Worm (Caenorhabditis elegans) whole organism, midembryonic: ENCODE results near the gene alg-2.

Experiments used
- T22C8.4 ChIP-seq: fragments of 200-800 bp; sonication (Bioruptor generic); IDR thresholded peaks from 2 replicates; pipeline ENCODE4 v1.3.6; 2022; ENCODE audit warnings: missing genetic modification characterization, missing compliant biosample characterization
- cog-1 ChIP-seq: sonication (generic microtip); optimal IDR thresholded peaks from 2 replicates; lab custom pipeline; 2016; ENCODE audit warnings: missing genetic modification characterization, missing compliant biosample characterization
- flt-1 ChIP-seq: fragments of 200-800 bp; sonication (Bioruptor generic); IDR thresholded peaks from 2 replicates; pipeline ENCODE4 v1.3.6; 2022; ENCODE audit warnings: missing genetic modification characterization, missing compliant biosample characterization
- klf-2 ChIP-seq: fragments of 200-800 bp; sonication (Bioruptor generic); conservative IDR thresholded peaks from 2 replicates; pipeline ENCODE4 v1.3.6; 2022; ENCODE audit warnings: missing genetic modification reagents, missing genetic modification characterization, missing compliant biosample characterization
- med-1 ChIP-seq: sonication (generic microtip); optimal IDR thresholded peaks from 2 replicates; lab custom pipeline; 2017; ENCODE audit warnings: missing genetic modification characterization, mild to moderate bottlenecking, missing compliant biosample characterization, antibody characterized with exemption, missing genetic modification reagents; ENCODE audit not compliant: insufficient read depth
- ref-1 ChIP-seq: fragments of 200-800 bp; sonication (Bioruptor generic); conservative IDR thresholded peaks from 2 replicates; pipeline ENCODE4 v1.3.6; 2022; ENCODE audit warnings: missing genetic modification reagents, missing genetic modification characterization, missing compliant biosample characterization
- tab-1 ChIP-seq: fragments of 200-800 bp; sonication (Bioruptor generic); IDR thresholded peaks from 2 replicates; pipeline ENCODE4 v1.3.6; 2022; ENCODE audit warnings: missing genetic modification characterization, missing compliant biosample characterization
- ztf-23 ChIP-seq: fragments of 200-800 bp; sonication (Bioruptor generic); IDR thresholded peaks from 2 replicates; pipeline ENCODE4 v1.3.6; 2022; ENCODE audit warnings: missing genetic modification reagents, missing genetic modification characterization, missing compliant biosample characterization
- ztf-29 ChIP-seq: fragments of 200-800 bp; sonication (Bioruptor generic); IDR thresholded peaks from 2 replicates; pipeline ENCODE4 v1.3.6; 2022; ENCODE audit warnings: missing genetic modification reagents, missing genetic modification characterization, missing compliant biosample characterization

Gene alg-2

DNA sequence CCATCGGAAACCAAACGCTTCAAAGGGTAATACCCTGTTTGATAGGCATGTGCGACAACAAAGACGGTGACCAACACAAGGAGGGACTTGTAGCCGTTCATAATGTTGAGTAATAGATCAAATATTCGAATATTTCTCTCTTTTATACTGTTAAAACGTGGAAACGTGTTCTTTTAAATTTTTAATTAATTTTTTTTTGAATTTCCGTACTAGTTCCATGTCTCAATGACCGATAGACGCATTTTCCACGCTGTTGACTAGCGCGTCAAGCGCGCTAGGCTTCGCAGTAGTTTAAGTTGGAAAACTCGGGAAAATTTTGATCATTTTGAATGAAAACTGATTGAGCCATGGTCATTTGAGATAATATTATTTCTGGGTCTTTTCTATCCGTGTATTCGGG is 6.2 kb upstream of the alg-2 start, which contains the start of gene Y46B2A.3:
Gene Y46B2A.3 (minus strand): TSS at position 101 of the 400 bp plus-strand sequence.
- no peak for TF ChIP-seq ref-1
- TF ChIP-seq cog-1 (tag; lab: Kevin White, UChicago), result no peak
- TF ChIP-seq tab-1 (GFP tag; lab: Robert Waterston, UW), result no peak
- TF ChIP-seq ztf-23 (GFP tag; lab: Robert Waterston, UW), result no peak
- no peak for TF ChIP-seq flt-1 (GFP tag; lab: Robert Waterston, UW)
- TF ChIP-seq ztf-29 (GFP tag; lab: Robert Waterston, UW), result no peak
- no peak for TF ChIP-seq T22C8.4 (GFP tag; lab: Robert Waterston, UW)

DNA sequence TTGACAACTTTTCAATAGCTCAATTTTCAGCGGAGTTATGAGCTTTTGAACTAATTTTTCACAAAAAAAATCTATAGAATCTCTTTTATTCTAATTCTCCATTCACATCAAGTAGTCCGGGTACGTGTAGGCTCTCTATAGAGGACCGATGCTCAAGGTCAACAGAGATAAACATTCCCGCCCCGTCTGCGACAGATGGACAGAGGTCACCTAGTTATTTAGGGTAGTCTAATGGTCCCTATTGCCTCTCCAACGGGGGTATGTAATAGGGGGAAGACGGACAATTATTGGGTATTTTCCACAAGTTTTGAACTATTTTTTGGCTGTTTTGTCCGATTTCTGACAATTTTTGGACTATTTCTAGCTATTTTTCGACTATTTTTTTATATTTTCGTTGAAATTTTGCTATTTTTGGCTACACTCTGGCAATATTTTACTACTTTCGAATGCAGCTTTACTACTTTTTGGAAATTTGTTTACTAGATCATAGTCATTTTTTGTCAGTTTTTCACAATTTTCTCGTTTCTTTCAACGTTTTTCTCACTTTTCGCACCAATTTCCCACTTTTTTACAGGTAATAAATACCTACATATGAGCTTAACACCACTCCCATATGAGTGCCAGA is 4.7 kb upstream of the alg-2 start, which contains the start of gene fbxc-51:
Gene fbxc-51 (plus strand): TSS at position 575 of the 625 bp plus-strand sequence.
- TF ChIP-seq med-1 (GFP tag; lab: Kevin White, UChicago), result no peak
- no peak for TF ChIP-seq ref-1
- no peak for TF ChIP-seq tab-1 (GFP tag; lab: Robert Waterston, UW)
- TF ChIP-seq cog-1 (tag; lab: Kevin White, UChicago), result no peak
- TF ChIP-seq T22C8.4 (GFP tag; lab: Robert Waterston, UW), result no peak
- TF ChIP-seq klf-2 (GFP tag; lab: Robert Waterston, UW), result no peak
- no peak for TF ChIP-seq ztf-29 (GFP tag; lab: Robert Waterston, UW)
- no peak for TF ChIP-seq flt-1 (GFP tag; lab: Robert Waterston, UW)
- TF ChIP-seq ztf-23 (GFP tag; lab: Robert Waterston, UW), result no peak

DNA sequence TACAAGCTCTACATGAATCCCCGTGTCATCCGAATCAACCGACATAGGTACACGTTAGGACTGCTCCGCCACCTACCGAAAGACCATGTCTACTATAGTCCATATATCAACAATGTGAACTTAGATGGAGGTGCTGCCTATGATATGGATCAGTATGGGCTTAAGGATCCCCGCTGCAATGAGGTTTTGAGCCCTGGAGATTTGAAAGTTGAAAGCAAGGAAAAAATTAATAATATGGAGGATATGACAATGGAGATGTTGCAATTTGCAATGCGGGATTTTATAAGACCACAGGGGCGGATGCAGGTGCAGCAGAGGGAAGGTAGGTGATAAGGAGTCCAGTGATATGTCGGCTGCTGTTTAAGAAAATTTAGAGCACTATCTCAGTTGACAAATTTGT is 3.7 kb upstream of the alg-2 start:
- TF ChIP-seq flt-1 (GFP tag; lab: Robert Waterston, UW) (no peak), T22C8.4 (GFP tag; lab: Robert Waterston, UW) (no peak), med-1 (GFP tag; lab: Kevin White, UChicago) (no peak), ztf-23 (GFP tag; lab: Robert Waterston, UW) (no peak), ztf-29 (GFP tag; lab: Robert Waterston, UW) (no peak), klf-2 (GFP tag; lab: Robert Waterston, UW) (no peak), ref-1 (no peak), tab-1 (GFP tag; lab: Robert Waterston, UW) (no peak), cog-1 (tag; lab: Kevin White, UChicago) (no peak)

DNA sequence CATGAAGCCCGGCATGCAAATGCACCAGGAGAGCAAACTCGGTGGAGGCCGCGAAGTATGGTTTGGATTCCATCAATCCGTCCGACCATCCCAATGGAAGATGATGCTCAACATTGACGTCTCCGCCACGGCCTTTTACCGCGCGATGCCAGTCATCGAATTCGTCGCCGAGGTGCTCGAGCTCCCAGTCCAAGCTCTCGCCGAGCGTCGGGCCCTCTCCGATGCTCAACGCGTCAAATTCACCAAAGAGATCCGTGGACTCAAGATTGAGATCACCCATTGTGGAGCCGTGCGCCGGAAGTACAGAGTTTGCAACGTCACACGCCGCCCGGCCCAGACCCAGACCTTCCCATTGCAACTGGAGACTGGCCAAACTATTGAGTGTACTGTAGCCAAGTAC is 2.7 kb downstream of the alg-2 start:
- TF ChIP-seq cog-1 (tag; lab: Kevin White, UChicago) (no peak), ref-1 (no peak), klf-2 (GFP tag; lab: Robert Waterston, UW) (no peak), tab-1 (GFP tag; lab: Robert Waterston, UW) (no peak), ztf-23 (GFP tag; lab: Robert Waterston, UW) (no peak), ztf-29 (GFP tag; lab: Robert Waterston, UW) (no peak), med-1 (GFP tag; lab: Kevin White, UChicago) (no peak), flt-1 (GFP tag; lab: Robert Waterston, UW) (no peak), T22C8.4 (GFP tag; lab: Robert Waterston, UW) (no peak)

DNA sequence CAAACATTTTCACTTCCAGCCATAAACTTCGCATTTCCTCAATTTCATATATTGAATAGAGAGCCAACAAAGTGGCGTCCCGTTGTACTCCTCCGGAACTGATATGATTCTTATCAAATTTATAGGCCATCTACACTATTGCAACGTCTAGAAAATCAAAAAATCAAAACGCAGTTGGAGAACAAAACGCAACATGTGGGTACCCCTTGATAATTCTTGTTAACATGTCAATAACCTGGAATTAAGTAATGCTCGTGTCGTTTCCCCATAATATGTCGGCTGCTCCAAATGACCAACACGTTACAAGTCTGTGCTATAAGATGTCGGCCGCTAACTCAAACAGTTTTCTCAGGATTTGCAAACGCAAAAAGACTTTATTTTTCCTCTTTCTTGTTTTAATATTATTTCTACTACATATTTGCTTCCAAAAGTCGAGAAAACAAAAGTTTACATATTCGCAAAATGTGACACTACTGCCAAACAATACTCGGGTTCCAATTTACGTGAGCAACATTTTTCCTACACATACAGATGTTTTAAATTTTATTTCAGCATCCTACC is 7.7 kb downstream of the alg-2 start:
- TF ChIP-seq klf-2 (GFP tag; lab: Robert Waterston, UW), result no peak
- TF ChIP-seq med-1 (GFP tag; lab: Kevin White, UChicago), result no peak
- no peak for TF ChIP-seq cog-1 (tag; lab: Kevin White, UChicago)
- TF ChIP-seq T22C8.4 (GFP tag; lab: Robert Waterston, UW), result no peak
- TF ChIP-seq ztf-23 (GFP tag; lab: Robert Waterston, UW), result no peak
- TF ChIP-seq ztf-29 (GFP tag; lab: Robert Waterston, UW), result no peak
- TF ChIP-seq flt-1 (GFP tag; lab: Robert Waterston, UW), result no peak
- TF ChIP-seq tab-1 (GFP tag; lab: Robert Waterston, UW), result no peak
- no peak for TF ChIP-seq ref-1

DNA sequence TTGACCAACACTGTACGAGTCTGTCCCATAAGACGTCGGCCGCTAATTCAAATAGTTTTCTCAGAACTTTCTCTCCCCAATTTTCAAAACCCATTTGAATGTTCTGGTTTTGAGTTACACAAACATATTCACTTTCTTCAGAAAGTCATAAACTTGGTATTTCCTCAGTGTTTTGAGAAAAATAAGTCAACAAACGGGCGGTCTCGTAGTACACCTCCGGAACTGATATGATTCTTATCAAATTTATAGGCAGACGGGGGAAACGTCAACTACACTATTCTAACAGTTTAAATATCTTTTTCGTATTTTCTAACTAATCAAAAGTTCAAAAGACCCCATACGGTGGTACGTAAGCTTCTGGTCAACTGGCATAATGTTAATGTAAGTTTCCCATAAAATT is 11.2 kb downstream of the alg-2 start:
- TF ChIP-seq ztf-29 (GFP tag; lab: Robert Waterston, UW), result no peak
- TF ChIP-seq ztf-23 (GFP tag; lab: Robert Waterston, UW), result no peak
- no peak for TF ChIP-seq tab-1 (GFP tag; lab: Robert Waterston, UW)
- TF ChIP-seq klf-2 (GFP tag; lab: Robert Waterston, UW), result no peak
- TF ChIP-seq T22C8.4 (GFP tag; lab: Robert Waterston, UW), result no peak
- no peak for TF ChIP-seq cog-1 (tag; lab: Kevin White, UChicago)
- no peak for TF ChIP-seq med-1 (GFP tag; lab: Kevin White, UChicago)

DNA sequence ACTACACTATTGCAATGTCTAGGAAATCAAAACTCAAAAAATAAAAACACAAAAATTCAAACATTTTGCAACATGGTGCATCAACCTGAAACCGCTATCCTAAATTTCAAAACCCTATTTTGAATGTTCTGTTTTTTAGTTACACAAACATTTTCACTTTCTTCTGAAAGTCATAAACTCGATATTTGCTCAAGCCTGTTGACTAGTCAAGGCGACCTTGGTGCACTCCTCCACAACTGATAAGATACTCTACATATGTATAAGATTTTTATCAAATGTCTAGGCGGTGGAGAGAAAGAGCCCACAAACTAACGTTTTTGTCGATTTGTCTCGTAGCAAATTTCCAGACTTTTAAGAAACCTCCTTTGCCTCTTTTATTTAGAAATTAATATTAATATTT is 15.0 kb downstream of the alg-2 start, which contains the start of gene T07D3.4:
Gene T07D3.4 (plus strand): TSS at position 286 of the 400 bp plus-strand sequence.
- no peak for TF ChIP-seq T22C8.4 (GFP tag; lab: Robert Waterston, UW)
- no peak for TF ChIP-seq tab-1 (GFP tag; lab: Robert Waterston, UW)

DNA sequence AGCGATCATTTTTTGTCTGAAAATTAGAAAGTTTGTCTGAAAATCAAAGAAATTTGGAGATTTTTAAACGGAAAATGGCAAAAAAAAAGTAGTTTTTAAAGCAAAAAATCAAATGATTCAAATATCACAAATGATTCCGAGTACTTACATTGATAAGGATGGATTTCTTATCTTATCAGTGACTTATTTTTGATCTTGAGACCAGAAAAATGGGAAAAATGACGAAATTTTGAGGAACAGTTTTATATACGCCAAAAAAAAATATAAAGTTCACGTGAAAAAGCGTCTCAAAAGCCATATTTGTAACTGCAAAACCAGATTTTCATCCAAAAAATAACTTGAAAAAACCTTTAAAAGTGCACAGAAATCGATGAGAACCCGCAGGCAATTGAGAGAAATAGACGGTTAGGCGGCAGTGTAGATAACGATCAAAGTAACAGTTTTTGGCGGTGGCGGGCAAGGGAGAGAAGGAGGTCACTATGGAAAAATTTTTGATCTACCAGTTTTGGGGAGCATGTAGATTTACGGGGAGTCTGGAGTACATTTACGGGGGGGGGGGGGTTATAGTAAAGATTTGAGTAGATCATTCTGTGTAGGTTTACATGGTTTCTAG is 27.8 kb downstream of the alg-2 start, which contains the start of gene T07D3.9:
Gene T07D3.9 (minus strand): TSS at position 194 of the 613 bp plus-strand sequence.
- TF ChIP-seq T22C8.4 (GFP tag; lab: Robert Waterston, UW), result no peak
- TF ChIP-seq ztf-29 (GFP tag; lab: Robert Waterston, UW), result no peak
- no peak for TF ChIP-seq med-1 (GFP tag; lab: Kevin White, UChicago)
- TF ChIP-seq cog-1 (tag; lab: Kevin White, UChicago), result no peak
- no peak for TF ChIP-seq ref-1
- no peak for TF ChIP-seq ztf-23 (GFP tag; lab: Robert Waterston, UW)
- TF ChIP-seq klf-2 (GFP tag; lab: Robert Waterston, UW), result no peak
- no peak for TF ChIP-seq tab-1 (GFP tag; lab: Robert Waterston, UW)
- TF ChIP-seq flt-1 (GFP tag; lab: Robert Waterston, UW), result no peak
